Worm (Caenorhabditis elegans): ENCODE results near the gene fbxa-65.

Gene fbxa-65

ce11 chrV:3308169-3308568 is 38.1 kb downstream of the fbxa-65 start, which contains the start of gene srbc-3:
Gene srbc-3 (plus strand): TSS chrV:3308469.
- TF ChIP-seq pes-1 (GFP tag; IDR thresholded peaks at IDR 0.05), result no peak
- no peak for TF ChIP-seq hnd-1 (tag; optimal IDR thresholded peaks at IDR 0.05)
- TF ChIP-seq tbx-37 (GFP tag; conservative IDR thresholded peaks at IDR 0.05), result no peak
- TF ChIP-seq ama-1 (optimal IDR thresholded peaks at IDR 0.05), result no peak
- no peak for TF ChIP-seq flt-1 (GFP tag; IDR thresholded peaks at IDR 0.05)
- TF ChIP-seq F13C5.2 (tag; optimal IDR thresholded peaks at IDR 0.05), result no peak
- no peak for TF ChIP-seq scrt-1 (GFP tag; IDR thresholded peaks at IDR 0.05)
- no peak for TF ChIP-seq sea-1 (GFP tag; conservative IDR thresholded peaks at IDR 0.05)
- TF ChIP-seq ceh-36 (tag; optimal IDR thresholded peaks at IDR 0.05), result no peak
- TF ChIP-seq tra-4 (tag; optimal IDR thresholded peaks at IDR 0.05), result no peak
- no peak for TF ChIP-seq ets-7 (tag; optimal IDR thresholded peaks at IDR 0.05)
- no peak for TF ChIP-seq aly-1 (tag; optimal IDR thresholded peaks at IDR 0.05)

DNA sequence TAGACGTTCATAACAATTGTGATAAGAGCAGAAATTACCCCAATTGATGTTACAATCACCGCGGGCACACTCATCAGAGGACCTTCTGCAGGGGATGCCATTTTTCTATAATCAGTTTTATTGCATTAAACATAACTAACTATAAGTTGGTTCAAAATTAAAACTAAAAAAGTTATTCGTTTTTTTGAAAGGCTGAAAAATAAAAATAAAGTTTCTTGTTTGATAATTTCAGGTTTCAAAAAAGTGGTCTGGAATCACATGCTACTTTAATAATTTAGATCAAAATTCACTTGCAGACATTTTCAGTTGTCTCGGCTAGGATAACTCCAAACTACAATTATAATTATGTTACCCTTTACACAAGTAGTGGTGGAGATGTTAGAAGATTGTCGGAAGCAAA is 44.4 kb downstream of the fbxa-65 start, which contains the start of gene srbc-1:
TSS of gene srbc-1 (minus strand) at position 101 of the 400 bp plus-strand sequence.
- no peak for TF ChIP-seq aly-1 (tag; optimal IDR thresholded peaks at IDR 0.05)
- no peak for TF ChIP-seq hmg-4 (GFP tag; optimal IDR thresholded peaks at IDR 0.05)
- TF ChIP-seq tra-4 (tag; optimal IDR thresholded peaks at IDR 0.05), result no peak
- TF ChIP-seq ceh-13 (GFP tag; optimal IDR thresholded peaks at IDR 0.05), result no peak
- TF ChIP-seq pes-1 (GFP tag; IDR thresholded peaks at IDR 0.05), result no peak
- TF ChIP-seq ceh-36 (tag; optimal IDR thresholded peaks at IDR 0.05), result no peak
- TF ChIP-seq sea-1 (GFP tag; conservative IDR thresholded peaks at IDR 0.05), result no peak
- TF ChIP-seq tbx-11 (GFP tag; IDR thresholded peaks at IDR 0.05), result no peak

DNA sequence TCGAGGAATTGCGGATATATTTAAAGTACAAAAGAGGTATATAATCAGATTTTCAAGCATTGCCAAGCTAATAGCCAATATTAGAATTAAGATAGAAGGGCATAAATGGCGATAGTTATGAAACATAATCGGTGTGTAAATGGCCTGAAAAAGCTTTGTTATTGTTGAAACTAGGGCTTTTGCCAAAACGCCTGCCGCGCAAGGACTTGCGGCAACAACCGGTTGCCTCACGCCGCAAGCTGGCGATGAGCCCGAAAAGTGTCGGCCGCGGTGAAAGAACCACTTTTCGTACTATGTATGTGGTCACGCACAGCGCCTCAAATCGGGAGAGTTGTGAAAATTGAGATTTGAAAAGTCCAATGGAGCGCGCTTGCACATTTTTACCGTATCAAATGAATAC is 46.8 kb downstream of the fbxa-65 start:
- no peak for TF ChIP-seq aly-1 (tag; optimal IDR thresholded peaks at IDR 0.05)
- no peak for TF ChIP-seq scrt-1 (GFP tag; IDR thresholded peaks at IDR 0.05)
- no peak for TF ChIP-seq ceh-36 (tag; optimal IDR thresholded peaks at IDR 0.05)
- no peak for TF ChIP-seq B0310.2 (tag; optimal IDR thresholded peaks at IDR 0.05)
- no peak for TF ChIP-seq tbx-11 (GFP tag; IDR thresholded peaks at IDR 0.05)
- TF ChIP-seq hmbx-1 (tag; optimal IDR thresholded peaks at IDR 0.05), result no peak
- TF ChIP-seq ets-7 (tag; optimal IDR thresholded peaks at IDR 0.05), result no peak
- no peak for TF ChIP-seq sea-1 (GFP tag; conservative IDR thresholded peaks at IDR 0.05)
- no peak for TF ChIP-seq pes-1 (GFP tag; IDR thresholded peaks at IDR 0.05)
- TF ChIP-seq ama-1 (optimal IDR thresholded peaks at IDR 0.05), result no peak
- TF ChIP-seq ceh-13 (GFP tag; optimal IDR thresholded peaks at IDR 0.05), result no peak
- TF ChIP-seq tra-4 (tag; optimal IDR thresholded peaks at IDR 0.05), result no peak
- no peak for TF ChIP-seq hnd-1 (tag; optimal IDR thresholded peaks at IDR 0.05)
- TF ChIP-seq flt-1 (GFP tag; IDR thresholded peaks at IDR 0.05), result no peak
- TF ChIP-seq F13C5.2 (tag; optimal IDR thresholded peaks at IDR 0.05), result no peak
- TF ChIP-seq hmg-4 (GFP tag; optimal IDR thresholded peaks at IDR 0.05), result no peak
- TF ChIP-seq tbx-37 (GFP tag; conservative IDR thresholded peaks at IDR 0.05), result no peak

- TF ChIP-seq ceh-13 (GFP tag; optimal IDR thresholded peaks at IDR 0.05) (no peak), tra-4 (tag; optimal IDR thresholded peaks at IDR 0.05) (no peak), tbx-11 (GFP tag; IDR thresholded peaks at IDR 0.05) (no peak)
Measured at ce11 chrV:3297764-3298163, 48.5 kb downstream of the fbxa-65 start, which contains the start of gene srx-122. Gene srx-122 (minus strand): TSS chrV:3297864.

DNA sequence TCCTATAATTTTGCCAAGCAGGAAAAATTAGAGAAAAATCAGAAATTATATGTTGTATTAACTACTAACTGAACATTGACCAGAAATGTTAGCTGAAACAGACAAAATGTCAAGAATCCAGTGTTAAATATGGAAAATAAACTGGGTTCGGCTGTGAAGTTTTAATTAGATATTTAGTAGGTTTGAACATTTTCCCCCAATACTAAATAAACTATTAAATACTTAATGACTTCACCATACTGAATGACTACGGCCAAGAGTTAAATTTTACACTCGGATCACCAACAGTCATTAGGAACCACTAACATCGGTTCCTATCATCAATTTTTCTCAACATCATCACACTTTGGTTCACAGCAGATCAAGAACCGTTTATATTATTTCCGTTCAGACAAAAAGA is 50.9 kb downstream of the fbxa-65 start:
- TF ChIP-seq pes-1 (GFP tag; IDR thresholded peaks at IDR 0.05), result no peak
- TF ChIP-seq tbx-11 (GFP tag; IDR thresholded peaks at IDR 0.05), result no peak
- TF ChIP-seq ceh-36 (tag; optimal IDR thresholded peaks at IDR 0.05), result no peak
- no peak for TF ChIP-seq ama-1 (optimal IDR thresholded peaks at IDR 0.05)
- TF ChIP-seq hmg-4 (GFP tag; optimal IDR thresholded peaks at IDR 0.05), result no peak
- TF ChIP-seq B0310.2 (tag; optimal IDR thresholded peaks at IDR 0.05), result no peak
- TF ChIP-seq hnd-1 (tag; optimal IDR thresholded peaks at IDR 0.05), result no peak
- no peak for TF ChIP-seq flt-1 (GFP tag; IDR thresholded peaks at IDR 0.05)
- no peak for TF ChIP-seq scrt-1 (GFP tag; IDR thresholded peaks at IDR 0.05)
- TF ChIP-seq ets-7 (tag; optimal IDR thresholded peaks at IDR 0.05), result no peak
- no peak for TF ChIP-seq tbx-37 (GFP tag; conservative IDR thresholded peaks at IDR 0.05)
- TF ChIP-seq sea-1 (GFP tag; conservative IDR thresholded peaks at IDR 0.05), result no peak
- TF ChIP-seq hmbx-1 (tag; optimal IDR thresholded peaks at IDR 0.05), result no peak
- no peak for TF ChIP-seq tra-4 (tag; optimal IDR thresholded peaks at IDR 0.05)
- TF ChIP-seq ceh-13 (GFP tag; optimal IDR thresholded peaks at IDR 0.05), result no peak
- no peak for TF ChIP-seq F13C5.2 (tag; optimal IDR thresholded peaks at IDR 0.05)
- no peak for TF ChIP-seq aly-1 (tag; optimal IDR thresholded peaks at IDR 0.05)
